Worm (Caenorhabditis elegans) whole organism, L4/young adult: ENCODE results near the gene mtre-1.

Experiments used
- W03F9.2 ChIP-seq: fragments of 150-350 bp; optimal IDR thresholded peaks from 2 replicates; lab custom pipeline; 2014; ENCODE audit warnings: missing biosample characterization, missing genetic modification characterization
- dao-5 ChIP-seq: sonication (generic microtip); optimal IDR thresholded peaks from 2 replicates; lab custom pipeline; 2016; ENCODE audit warnings: missing genotype, missing genetic modification characterization, moderate library complexity, missing compliant biosample characterization
- him-1 ChIP-seq: sonication (generic microtip); optimal IDR thresholded peaks from 2 replicates; lab custom pipeline; 2016; ENCODE audit warnings: missing genotype, missing genetic modification reagents, missing genetic modification characterization, missing compliant biosample characterization

The mtre-1 gene

ce11 chrII:8004752-8005151 lies 45.6 kb downstream of the mtre-1 start:
- TF ChIP-seq dao-5 (no peak), him-1 (tag; lab: Kevin White, UChicago) (no peak), W03F9.2 (tag; lab: Kevin White, UChicago) (no peak)

ce11 chrII:8004157-8004556 lies 46.2 kb downstream of the mtre-1 start, which contains the start of gene pgp-11:
Gene pgp-11, minus strand, starts transcription at chrII:8004257.
- no peak for TF ChIP-seq W03F9.2 (tag; lab: Kevin White, UChicago)
- TF ChIP-seq him-1 (tag; lab: Kevin White, UChicago): no peak
- TF ChIP-seq dao-5: no peak

- TF ChIP-seq him-1 (tag; lab: Kevin White, UChicago): no peak
- no peak for TF ChIP-seq dao-5
- TF ChIP-seq W03F9.2 (tag; lab: Kevin White, UChicago): no peak
Observed at ce11 chrII:8001428-8001827, 48.9 kb downstream of the mtre-1 start.
